Worm (Caenorhabditis elegans) whole organism, early embryonic: ENCODE results near the gene C07G3.10.

Source experiments
- ets-7 ChIP-seq: sonication (generic microtip); optimal IDR thresholded peaks from 2 replicates; lab custom pipeline; 2016; ENCODE audit warnings: missing genotype, missing genetic modification characterization, missing compliant biosample characterization
- pes-1 ChIP-seq: fragments of 200-800 bp; sonication (Bioruptor generic); IDR thresholded peaks from 2 replicates; pipeline ENCODE4 v1.3.6; 2022; ENCODE audit warnings: missing genetic modification reagents, missing genetic modification characterization, missing compliant biosample characterization

DNA sequence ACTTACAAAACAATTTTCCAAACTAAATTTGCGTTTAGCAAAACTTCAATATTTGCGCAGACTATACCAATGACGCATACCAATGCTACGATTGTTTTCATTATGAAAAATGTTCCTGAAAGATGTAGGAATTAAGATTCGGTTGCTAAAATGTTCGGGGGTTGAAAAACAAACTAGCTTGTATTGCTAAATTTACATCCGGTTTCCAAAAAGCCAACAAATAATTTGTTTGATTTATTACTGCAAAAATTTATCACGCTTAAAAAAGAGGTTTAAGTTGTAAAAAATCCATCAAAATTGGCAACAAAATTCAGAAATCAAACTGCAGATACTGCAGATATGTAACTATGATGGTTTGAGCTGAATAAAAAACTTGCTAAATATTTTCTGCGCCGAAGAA is 21.8 kb upstream of the C07G3.10 start, which contains the start of gene srbc-30:
- TF ChIP-seq pes-1 (GFP tag; lab: Robert Waterston, UW) (no peak), ets-7 (tag; lab: Kevin White, UChicago) (no peak)
